Fruit fly (Drosophila melanogaster) whole organism, embryonic: ENCODE measurements around the gene DhpD.

Experiments used
- Dad ChIP-seq: fragments of 200-800 bp; sonication (Bioruptor generic); optimal IDR thresholded peaks from 3 replicates; lab custom pipeline; 2016; ENCODE audit warnings: missing biosample characterization, missing genetic modification characterization
- Dp ChIP-seq: fragments of 200-800 bp; sonication (Bioruptor generic); optimal IDR thresholded peaks from 2 replicates; lab custom pipeline; 2018; ENCODE audit warnings: missing biosample characterization, mild to moderate bottlenecking, missing genetic modification characterization, moderate library complexity
- caup ChIP-seq: fragments of 200-800 bp; sonication (Bioruptor generic); optimal IDR thresholded peaks from 3 replicates; lab custom pipeline; 2017; ENCODE audit warnings: missing biosample characterization, mild to moderate bottlenecking, missing genetic modification characterization, moderate library complexity; ENCODE audit not compliant: severe bottlenecking
- esg ChIP-seq: fragments of 200-800 bp; sonication (Bioruptor generic); conservative IDR thresholded peaks from 2 replicates; pipeline ENCODE4 v1.3.6; 2022; ENCODE audit warnings: missing biosample characterization, missing genetic modification characterization
- seq ChIP-seq: fragments of 200-800 bp; sonication (Bioruptor generic); IDR thresholded peaks from 2 replicates; pipeline ENCODE4 v1.3.6; 2022; ENCODE audit warnings: missing biosample characterization, missing genetic modification characterization

DNA sequence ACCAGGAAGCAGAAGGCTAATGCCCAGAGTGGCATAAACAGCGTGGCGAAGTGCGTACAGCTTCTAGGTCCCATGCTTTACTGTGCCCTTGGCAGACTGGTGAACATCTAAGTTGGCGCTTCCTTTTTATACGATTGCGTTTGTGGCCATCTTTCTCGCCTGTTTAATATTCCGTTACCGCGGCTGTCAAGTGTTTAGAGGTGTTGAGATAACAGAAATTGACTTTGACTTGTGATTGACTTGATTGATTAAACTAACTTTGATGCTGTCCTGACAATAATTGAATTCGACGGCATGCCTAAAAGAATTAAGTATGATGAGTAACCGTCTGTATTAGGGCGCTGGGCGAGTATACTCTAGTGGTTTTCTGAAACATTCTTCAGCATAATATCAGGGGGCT lies 38.9 kb downstream of the DhpD start, which contains the start of gene Dsk:
- TF ChIP-seq Dad (GFP tag; lab: Kevin White, UChicago) (no peak), esg (GFP tag; lab: Robert Waterston, UW) (0 out of 2 replicates have a peak, but pooled peaks have one; percentile 8), seq (GFP tag; lab: Robert Waterston, UW) (no peak), caup (GFP tag; lab: Kevin White, UChicago) (no peak), Dp (no peak)
